Worm (Caenorhabditis elegans): Measurements from ENCODE around the gene Y77E11A.7.

- no peak for TF ChIP-seq flt-1 (GFP tag; IDR thresholded peaks at IDR 0.05)
- no peak for TF ChIP-seq ztf-29 (GFP tag; IDR thresholded peaks at IDR 0.05)
- no peak for TF ChIP-seq ztf-23 (GFP tag; IDR thresholded peaks at IDR 0.05)
- TF ChIP-seq cog-1 (tag; optimal IDR thresholded peaks at IDR 0.05), result no peak
Observed at ce11 chrIV:1375289-1375688, 44.4 kb downstream of the Y77E11A.7 start.
